Worm (Caenorhabditis elegans): ENCODE results near the gene coa-3.

ce11 chrII:4560068-4560467 is 42.4 kb downstream of the coa-3 start, which contains the start of gene M03A1.8:
- TF ChIP-seq lin-13 (GFP tag; optimal IDR thresholded peaks at IDR 0.05) (no peak), mdl-1 (tag; optimal IDR thresholded peaks at IDR 0.05) (no peak), ztf-4 (tag; optimal IDR thresholded peaks at IDR 0.05) (no peak), nhr-6 (tag; optimal IDR thresholded peaks at IDR 0.05) (no peak), skn-1 (tag; optimal IDR thresholded peaks at IDR 0.05) (no peak), Y55F3AM.14 (GFP tag; optimal IDR thresholded peaks at IDR 0.05) (no peak), snpc-4 (tag; optimal IDR thresholded peaks at IDR 0.05) (no peak), ama-1 (optimal IDR thresholded peaks at IDR 0.05) (no peak), zag-1 (tag; optimal IDR thresholded peaks at IDR 0.05) (no peak), elt-3 (tag; optimal IDR thresholded peaks at IDR 0.05) (no peak), nhr-129 (tag; optimal IDR thresholded peaks at IDR 0.05) (no peak)
